Fruit fly (Drosophila melanogaster) whole organism, embryonic: ENCODE measurements around the gene CG17224.

ENCODE experiments used
- Atf3 ChIP-seq: fragments of 200-800 bp; sonication (Bioruptor generic); optimal IDR thresholded peaks from 3 replicates; lab custom pipeline; 2016; ENCODE audit warnings: missing biosample characterization, missing genetic modification characterization
- B-H2 ChIP-seq: fragments of 200-800 bp; sonication (Bioruptor generic); optimal IDR thresholded peaks from 2 replicates; lab custom pipeline; 2018; ENCODE audit warnings: missing biosample characterization, mild to moderate bottlenecking, missing genetic modification characterization
- BEAF-32 ChIP-seq: fragments of 200-800 bp; sonication (Bioruptor generic); optimal IDR thresholded peaks from 3 replicates; lab custom pipeline; 2017; ENCODE audit warnings: missing biosample characterization, missing genetic modification characterization, mild to moderate bottlenecking, moderate library complexity, missing genetic modification reagents
- CG10209 ChIP-seq: fragments of 200-800 bp; sonication (Bioruptor generic); optimal IDR thresholded peaks from 3 replicates; lab custom pipeline; 2017; ENCODE audit warnings: missing biosample characterization, mild to moderate bottlenecking, missing genetic modification characterization, missing genetic modification reagents
- CG12744 ChIP-seq: fragments of 200-800 bp; sonication (Bioruptor generic); optimal IDR thresholded peaks from 2 replicates; lab custom pipeline; 2016; ENCODE audit warnings: missing biosample characterization, missing genetic modification characterization
- CG13123 ChIP-seq: fragments of 200-800 bp; sonication (Bioruptor generic); optimal IDR thresholded peaks from 2 replicates; lab custom pipeline; 2016; ENCODE audit warnings: missing biosample characterization, missing genetic modification characterization
- CG15011 ChIP-seq: fragments of 200-800 bp; sonication (Bioruptor generic); optimal IDR thresholded peaks from 3 replicates; lab custom pipeline; 2018; ENCODE audit warnings: missing biosample characterization, mild to moderate bottlenecking, missing genetic modification characterization
- CG16779 ChIP-seq: fragments of 200-800 bp; sonication (Bioruptor generic); IDR thresholded peaks from 2 replicates; pipeline ENCODE4 v1.3.6; 2022; ENCODE audit warnings: missing biosample characterization, missing genetic modification characterization
- CG16813 ChIP-seq: fragments of 200-800 bp; sonication (Bioruptor generic); IDR thresholded peaks from 3 replicates; pipeline ENCODE4 v1.3.6; 2022; ENCODE audit warnings: missing biosample characterization, missing genetic modification characterization; ENCODE audit not compliant: partially characterized antibody
- CG1832 ChIP-seq: fragments of 200-800 bp; sonication (Bioruptor generic); optimal IDR thresholded peaks from 2 replicates; lab custom pipeline; 2017; ENCODE audit warnings: missing biosample characterization, mild to moderate bottlenecking, missing genetic modification characterization, inconsistent platforms
- CG34224 ChIP-seq: fragments of 200-800 bp; sonication (Bioruptor generic); IDR thresholded peaks from 3 replicates; pipeline ENCODE4 v1.3.6; 2022; ENCODE audit warnings: missing biosample characterization, missing genetic modification characterization; ENCODE audit not compliant: partially characterized antibody
- CG3838 ChIP-seq: fragments of 200-800 bp; sonication (Bioruptor generic); optimal IDR thresholded peaks from 3 replicates; lab custom pipeline; 2016; ENCODE audit warnings: missing biosample characterization, missing genetic modification characterization
- CG3995 ChIP-seq: fragments of 200-800 bp; sonication (Bioruptor generic); optimal IDR thresholded peaks from 3 replicates; lab custom pipeline; 2016; ENCODE audit warnings: missing biosample characterization, missing genetic modification characterization
- CG42726 ChIP-seq: fragments of 200-800 bp; sonication (Bioruptor generic); IDR thresholded peaks from 2 replicates; pipeline ENCODE4 v1.3.6; 2022; ENCODE audit warnings: missing biosample characterization, missing genetic modification characterization; ENCODE audit not compliant: partially characterized antibody
- CG5953 ChIP-seq: fragments of 200-800 bp; sonication (Bioruptor generic); IDR thresholded peaks from 2 replicates; pipeline ENCODE4 v1.3.6; 2022; ENCODE audit warnings: missing biosample characterization, missing genetic modification characterization
- CG8924 ChIP-seq: fragments of 200-800 bp; optimal IDR thresholded peaks from 3 replicates; lab custom pipeline; 2019; ENCODE audit warnings: missing biosample characterization, mild to moderate bottlenecking, missing genetic modification characterization, moderate library complexity
- CkIIα-i1 ChIP-seq: fragments of 200-800 bp; sonication (Bioruptor generic); IDR thresholded peaks from 2 replicates; pipeline ENCODE4 v1.3.6; 2022; ENCODE audit warnings: missing biosample characterization, missing genetic modification characterization
- CoRest ChIP-seq: fragments of 200-800 bp; sonication (Bioruptor generic); optimal IDR thresholded peaks from 3 replicates; lab custom pipeline; 2018; ENCODE audit warnings: missing biosample characterization, mild to moderate bottlenecking, missing genetic modification characterization, moderate library complexity
- Dad ChIP-seq: fragments of 200-800 bp; sonication (Bioruptor generic); optimal IDR thresholded peaks from 3 replicates; lab custom pipeline; 2016; ENCODE audit warnings: missing biosample characterization, missing genetic modification characterization
- Deaf1 ChIP-seq: fragments of 200-800 bp; optimal IDR thresholded peaks from 3 replicates; lab custom pipeline; 2019; ENCODE audit warnings: missing biosample characterization, mild to moderate bottlenecking, missing genetic modification characterization, moderate library complexity
- Dfd ChIP-seq, 2 experiments: fragments of >200 bp; optimal IDR thresholded peaks; 2 replicates each; lab custom pipeline; 2017; ENCODE audit warnings: missing biosample characterization in 2 of 2, missing genetic modification characterization in 2 of 2
- Dll ChIP-seq: fragments of 200-800 bp; sonication (Bioruptor generic); IDR thresholded peaks from 4 replicates; pipeline ENCODE4 v1.3.6; 2022; ENCODE audit warnings: missing biosample characterization, missing genetic modification characterization; ENCODE audit not compliant: partially characterized antibody
- ERR ChIP-seq: fragments of 200-800 bp; sonication (Bioruptor generic); optimal IDR thresholded peaks from 2 replicates; lab custom pipeline; 2016; ENCODE audit warnings: missing biosample characterization, missing genetic modification characterization
- Lhr ChIP-seq: fragments of 200-800 bp; sonication (Bioruptor generic); optimal IDR thresholded peaks from 3 replicates; lab custom pipeline; 2017; ENCODE audit warnings: mild to moderate bottlenecking, missing biosample characterization, missing genetic modification reagents, missing genetic modification characterization
- Oaz ChIP-seq: fragments of 200-800 bp; sonication (Bioruptor generic); IDR thresholded peaks from 2 replicates; pipeline ENCODE4 v1.3.6; 2022; ENCODE audit warnings: missing biosample characterization, missing genetic modification characterization
- Pdp1 ChIP-seq, 2 experiments: fragments of 200-800 bp; sonication (Bioruptor generic); optimal IDR thresholded peaks; 3 replicates each; lab custom pipeline; 2016; ENCODE audit warnings: missing biosample characterization in 2 of 2, missing genetic modification characterization in 2 of 2, mild to moderate bottlenecking in 1 of 2, moderate library complexity in 1 of 2
- Ptx1 ChIP-seq: fragments of 200-800 bp; sonication (Bioruptor generic); IDR thresholded peaks from 2 replicates; pipeline ENCODE4 v1.3.6; 2022; ENCODE audit warnings: missing biosample characterization, missing genetic modification characterization
- Sox100B ChIP-seq: fragments of 200-800 bp; sonication (Bioruptor generic); optimal IDR thresholded peaks from 3 replicates; lab custom pipeline; 2018; ENCODE audit warnings: missing biosample characterization, mild to moderate bottlenecking, missing genetic modification characterization
- amos ChIP-seq: fragments of 200-800 bp; sonication (Bioruptor generic); IDR thresholded peaks from 2 replicates; pipeline ENCODE4 v1.3.6; 2022; ENCODE audit warnings: missing biosample characterization, missing genetic modification characterization; ENCODE audit not compliant: partially characterized antibody
- da ChIP-seq: fragments of 200-800 bp; sonication (Bioruptor generic); optimal IDR thresholded peaks from 2 replicates; lab custom pipeline; 2016; ENCODE audit warnings: missing biosample characterization, missing genetic modification characterization
- dan ChIP-seq: fragments of 200-800 bp; sonication (Bioruptor generic); IDR thresholded peaks from 2 replicates; pipeline ENCODE4 v1.3.6; 2022; ENCODE audit warnings: missing biosample characterization, missing genetic modification characterization
- danr ChIP-seq: fragments of 200-800 bp; sonication (Bioruptor generic); IDR thresholded peaks from 2 replicates; pipeline ENCODE4 v1.3.6; 2022; ENCODE audit warnings: missing biosample characterization, missing genetic modification characterization
- eyg ChIP-seq: fragments of 200-800 bp; sonication (Bioruptor generic); optimal IDR thresholded peaks from 3 replicates; lab custom pipeline; 2016; ENCODE audit warnings: missing biosample characterization, missing genetic modification characterization
- fru ChIP-seq: fragments of >200 bp; optimal IDR thresholded peaks from 2 replicates; lab custom pipeline; 2017
- grn ChIP-seq: fragments of 200-800 bp; sonication (Bioruptor generic); optimal IDR thresholded peaks from 3 replicates; lab custom pipeline; 2017; ENCODE audit warnings: missing biosample characterization, missing genetic modification characterization
- gro ChIP-seq: fragments of 200-800 bp; sonication (Bioruptor generic); optimal IDR thresholded peaks from 2 replicates; lab custom pipeline; 2016; ENCODE audit warnings: missing biosample characterization, missing genetic modification characterization
- gsb-n ChIP-seq: fragments of 200-800 bp; sonication (Bioruptor generic); optimal IDR thresholded peaks from 3 replicates; lab custom pipeline; 2018; ENCODE audit warnings: missing biosample characterization, mild to moderate bottlenecking, missing genetic modification characterization
- gt ChIP-seq: fragments of 200-800 bp; sonication (Bioruptor generic); IDR thresholded peaks from 2 replicates; pipeline ENCODE4 v1.3.6; 2022; ENCODE audit warnings: missing biosample characterization, missing genetic modification characterization
- hbn ChIP-seq: fragments of 200-800 bp; sonication (Bioruptor generic); IDR thresholded peaks from 2 replicates; pipeline ENCODE4 v1.3.6; 2022; ENCODE audit warnings: missing biosample characterization, missing genetic modification characterization; ENCODE audit not compliant: partially characterized antibody
- kah ChIP-seq: fragments of 200-800 bp; sonication (Bioruptor generic); optimal IDR thresholded peaks from 2 replicates; lab custom pipeline; 2018; ENCODE audit warnings: missing biosample characterization, mild to moderate bottlenecking, missing genetic modification characterization
- oc ChIP-seq: fragments of 200-800 bp; sonication (Bioruptor generic); optimal IDR thresholded peaks from 2 replicates; lab custom pipeline; 2018; ENCODE audit warnings: missing biosample characterization, mild to moderate bottlenecking, missing genetic modification characterization, moderate library complexity
- sc ChIP-seq, 3 experiments: fragments of >200 bp in 2 of 3; fragments of 200-800 bp in 1 of 3; sonication (Bioruptor generic) in 1 of 3; optimal IDR thresholded peaks; 2 replicates in 2 of 3; 3 replicates in 1 of 3; lab custom pipeline; 2017; ENCODE audit warnings: mild to moderate bottlenecking in 1 of 3, missing biosample characterization in 1 of 3, missing genetic modification characterization in 1 of 3, missing genetic modification reagents in 1 of 3
- scrt ChIP-seq: fragments of 200-800 bp; sonication (Bioruptor generic); optimal IDR thresholded peaks from 2 replicates; lab custom pipeline; 2018; ENCODE audit warnings: missing biosample characterization, mild to moderate bottlenecking, missing genetic modification characterization, moderate library complexity
- sd ChIP-seq: fragments of 200-800 bp; sonication (Bioruptor generic); optimal IDR thresholded peaks from 3 replicates; lab custom pipeline; 2018; ENCODE audit warnings: missing biosample characterization, mild to moderate bottlenecking, missing genetic modification characterization, moderate library complexity
- shn ChIP-seq: fragments of 200-800 bp; sonication (Bioruptor generic); optimal IDR thresholded peaks from 3 replicates; lab custom pipeline; 2016; ENCODE audit warnings: missing biosample characterization, missing genetic modification characterization
- sna ChIP-seq: fragments of 200-800 bp; sonication (Bioruptor generic); IDR thresholded peaks from 2 replicates; pipeline ENCODE4 v1.3.6; 2022; ENCODE audit warnings: missing biosample characterization, missing genetic modification characterization; ENCODE audit not compliant: partially characterized antibody
- sug ChIP-seq: fragments of 200-800 bp; optimal IDR thresholded peaks from 2 replicates; lab custom pipeline; 2019; ENCODE audit warnings: missing biosample characterization, mild to moderate bottlenecking, missing genetic modification characterization, moderate library complexity
- tll ChIP-seq, 2 experiments: fragments of 200-800 bp in 1 of 2; fragments of >200 bp in 1 of 2; sonication (Bioruptor generic) in 1 of 2; optimal IDR thresholded peaks; 2 replicates each; lab custom pipeline; 2017 to 2019; ENCODE audit warnings: missing biosample characterization in 2 of 2, missing genetic modification characterization in 2 of 2, mild to moderate bottlenecking in 1 of 2, moderate library complexity in 1 of 2
- trh ChIP-seq: fragments of 200-800 bp; sonication (Bioruptor generic); optimal IDR thresholded peaks from 2 replicates; lab custom pipeline; 2016; ENCODE audit warnings: missing biosample characterization, missing genetic modification characterization
- vvl ChIP-seq: fragments of 200-800 bp; sonication (Bioruptor generic); IDR thresholded peaks from 2 replicates; pipeline ENCODE4 v1.3.6; 2022; ENCODE audit warnings: missing biosample characterization, missing genetic modification characterization

CG17224 gene

dm6 chr2L:3000517-3000934, 17.6 kb downstream of the CG17224 start (continued):
- peak; percentile 54; the same call in 1 of the 4 replicates for TF ChIP-seq Dll (GFP tag; lab: Robert Waterston, UW)
- no peak for TF ChIP-seq CkIIα-i1
- peak; percentile 45 for TF ChIP-seq scrt (GFP tag; lab: Kevin White, UChicago)
- no peak for TF ChIP-seq Deaf1 (tag; lab: Kevin White, UChicago)
- TF ChIP-seq eyg (GFP tag; lab: Kevin White, UChicago), result no peak
- no peak for TF ChIP-seq Atf3 (GFP tag; lab: Kevin White, UChicago)
- TF ChIP-seq oc, result no peak
- TF ChIP-seq CG8924 (tag; lab: Kevin White, UChicago), result no peak
- no peak for TF ChIP-seq CG10209 (GFP tag; lab: Kevin White, UChicago)
- TF ChIP-seq gsb-n (tag; lab: Kevin White, UChicago), result peak; percentile 26
- peak; percentile 20; the same call in 1 of the 2 replicates for TF ChIP-seq amos
- no peak for TF ChIP-seq CG15011
- TF ChIP-seq Lhr (GFP tag; lab: Kevin White, UChicago), result no peak
- no peak for TF ChIP-seq dan
- no peak for TF ChIP-seq Oaz (GFP tag; lab: Robert Waterston, UW)
- no peak for TF ChIP-seq sug (tag; lab: Kevin White, UChicago)
- TF ChIP-seq Dad (GFP tag; lab: Kevin White, UChicago), result no peak
- TF ChIP-seq shn (GFP tag; lab: Kevin White, UChicago), result no peak
- TF ChIP-seq tll (GFP tag; optimal IDR thresholded peaks at IDR 0.05; lab: Kevin White, UChicago), result peak in 1 of 2 experiments; percentile 93
- no peak for TF ChIP-seq CG12744 (GFP tag; lab: Kevin White, UChicago)
- TF ChIP-seq hbn (GFP tag; lab: Robert Waterston, UW), result no peak; the same call in 1 of the 2 replicates
- TF ChIP-seq CG13123 (GFP tag; lab: Kevin White, UChicago), result no peak
- TF ChIP-seq CoRest (tag; lab: Kevin White, UChicago), result no peak
- TF ChIP-seq sna (GFP tag; lab: Robert Waterston, UW), result 0 out of 2 replicates have a peak, but pooled peaks have one; percentile 35
- TF ChIP-seq gt (GFP tag; lab: Robert Waterston, UW), result no peak
- no peak for TF ChIP-seq B-H2 (GFP tag; lab: Kevin White, UChicago)
- TF ChIP-seq sc (optimal IDR thresholded peaks at IDR 0.05; lab: Kevin White, UChicago), result no peak
- TF ChIP-seq sc (GFP tag; optimal IDR thresholded peaks at IDR 0.05; lab: Kevin White, UChicago), result no peak
- no peak for TF ChIP-seq danr
- TF ChIP-seq vvl, result peak; percentile 66; the same call in 1 of the 2 replicates
- TF ChIP-seq gro (GFP tag; lab: Kevin White, UChicago), result no peak
- TF ChIP-seq kah, result peak; percentile 79
- no peak for TF ChIP-seq sd
- no peak for TF ChIP-seq CG16779 (GFP tag; lab: Robert Waterston, UW)
- no peak; the same call in 1 of the 2 replicates for TF ChIP-seq CG42726
- peak; percentile 41 for TF ChIP-seq CG3838 (GFP tag; lab: Kevin White, UChicago)
- TF ChIP-seq Pdp1 (GFP tag; optimal IDR thresholded peaks at IDR 0.05; lab: Kevin White, UChicago), result peak in 1 of 2 experiments; percentile 37
- peak; percentile 41 for TF ChIP-seq BEAF-32 (GFP tag; lab: Kevin White, UChicago)
- no peak for TF ChIP-seq Dfd (GFP tag; optimal IDR thresholded peaks at IDR 0.05; lab: Kevin White, UChicago)
- TF ChIP-seq CG1832, result peak; percentile 43
- no peak for TF ChIP-seq CG34224 (GFP tag; lab: Robert Waterston, UW)
- TF ChIP-seq trh (GFP tag; lab: Kevin White, UChicago), result no peak
- no peak for TF ChIP-seq fru
- no peak for TF ChIP-seq CG3995
- no peak for TF ChIP-seq grn
- no peak for TF ChIP-seq da (GFP tag; lab: Kevin White, UChicago)
- no peak for TF ChIP-seq Sox100B (GFP tag; lab: Kevin White, UChicago)
- no peak for TF ChIP-seq CG5953 (GFP tag; lab: Robert Waterston, UW)
- TF ChIP-seq CG16813 (GFP tag; lab: Robert Waterston, UW), result peak; percentile 31; the same call in 1 of the 3 replicates
- TF ChIP-seq ERR (GFP tag; lab: Kevin White, UChicago), result no peak
- no peak for TF ChIP-seq Ptx1 (GFP tag; lab: Robert Waterston, UW)
